Worm (Caenorhabditis elegans): Measurements from ENCODE around the gene F33H12.7.
"Not testable (repeated sequence)": the region's sequence is repeated elsewhere in the genome, so short reads cannot be mapped to it uniquely, and the experiment has no call there.

DNA sequence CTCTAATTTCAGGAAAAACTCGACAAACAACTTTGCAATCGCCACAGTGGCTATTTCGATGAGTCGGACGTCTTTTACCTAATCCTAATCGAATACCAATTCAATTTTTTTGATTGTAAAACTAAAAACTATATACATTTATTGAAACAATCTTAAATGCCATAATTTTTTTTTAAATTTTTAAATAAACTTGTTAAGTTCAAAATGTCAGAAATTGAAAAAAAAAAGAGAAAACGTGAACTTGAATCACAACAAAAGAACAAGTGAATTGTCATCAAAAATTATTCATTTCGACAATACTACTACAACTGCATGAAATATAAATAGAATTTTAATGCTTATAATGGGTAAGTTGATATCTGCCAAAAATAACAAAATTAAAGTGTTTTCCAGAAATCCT is 25.6 kb upstream of the F33H12.7 start, which contains the start of gene D2062.13:
- not testable (repeated sequence) for TF ChIP-seq ztf-29 (GFP tag; IDR thresholded peaks at IDR 0.05); tab-1 (GFP tag; IDR thresholded peaks at IDR 0.05); flt-1 (GFP tag; IDR thresholded peaks at IDR 0.05); T22C8.4 (GFP tag; IDR thresholded peaks at IDR 0.05); cog-1 (tag; optimal IDR thresholded peaks at IDR 0.05)
